Worm (Caenorhabditis elegans): ENCODE data around the gene spe-6.

Gene spe-6

DNA sequence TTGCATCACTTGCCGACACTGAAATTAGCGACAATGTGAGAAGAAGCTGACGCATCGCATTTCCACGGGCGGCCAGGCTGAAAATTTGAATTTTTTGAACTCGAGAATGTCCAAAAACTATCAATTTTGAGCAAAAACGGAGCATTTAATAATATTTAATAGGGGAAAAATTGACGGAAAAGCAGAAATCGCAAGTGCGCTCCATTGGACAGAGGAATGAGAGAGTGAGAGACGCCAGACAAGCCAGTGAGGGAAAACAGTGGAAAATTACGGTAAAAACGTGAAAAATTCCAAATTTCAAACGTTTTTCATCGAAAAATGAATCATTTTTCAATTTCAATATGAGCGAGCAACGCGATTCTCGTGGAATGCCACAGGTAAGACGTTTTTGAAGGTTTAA, at the start of gene spe-6, which contains the start of gene Y66D12A.21:
TSS of gene spe-6 (plus strand) at position 276 of the 400 bp plus-strand sequence.
TSS of gene Y66D12A.21 (minus strand) at position 90 of the 400 bp plus-strand sequence.
- TF ChIP-seq flt-1 (GFP tag; IDR thresholded peaks at IDR 0.05): no peak
- no peak for TF ChIP-seq klf-2 (GFP tag; conservative IDR thresholded peaks at IDR 0.05)
- TF ChIP-seq cog-1 (tag; optimal IDR thresholded peaks at IDR 0.05): no peak
- no peak for TF ChIP-seq T22C8.4 (GFP tag; IDR thresholded peaks at IDR 0.05)
- no peak for TF ChIP-seq ztf-23 (GFP tag; IDR thresholded peaks at IDR 0.05)
- no peak for TF ChIP-seq ztf-29 (GFP tag; IDR thresholded peaks at IDR 0.05)
- TF ChIP-seq med-1 (GFP tag; optimal IDR thresholded peaks at IDR 0.05; ENCODE audit: insufficient read depth): no peak
- TF ChIP-seq ref-1 (GFP tag; conservative IDR thresholded peaks at IDR 0.05): no peak
- no peak for TF ChIP-seq tab-1 (GFP tag; IDR thresholded peaks at IDR 0.05)

DNA sequence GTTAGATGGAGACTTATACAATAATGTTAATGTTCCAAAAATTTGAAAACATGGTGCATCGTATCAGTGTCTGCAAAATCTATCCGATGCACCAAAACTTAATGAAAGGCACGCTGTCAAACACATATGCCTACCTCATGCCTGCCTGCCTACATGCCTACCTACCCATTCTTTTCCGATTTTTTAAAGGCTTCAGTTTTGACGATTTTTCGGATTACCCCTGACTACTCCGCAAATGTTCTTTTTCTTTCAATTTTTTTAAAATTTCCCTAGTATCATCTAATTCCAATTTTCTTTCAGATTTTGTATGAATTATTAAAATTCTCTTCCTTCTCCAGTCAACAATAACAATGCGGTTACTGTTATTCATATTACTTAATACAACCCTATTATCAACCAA, 48.7 kb upstream of the spe-6 start, which contains the start of gene plr-1:
TSS of gene plr-1 (plus strand) at position 301 of the 400 bp plus-strand sequence.
- TF ChIP-seq klf-2 (GFP tag; conservative IDR thresholded peaks at IDR 0.05): no peak
- TF ChIP-seq cog-1 (tag; optimal IDR thresholded peaks at IDR 0.05): no peak
- no peak for TF ChIP-seq tab-1 (GFP tag; IDR thresholded peaks at IDR 0.05)
- no peak for TF ChIP-seq T22C8.4 (GFP tag; IDR thresholded peaks at IDR 0.05)
- no peak for TF ChIP-seq ztf-23 (GFP tag; IDR thresholded peaks at IDR 0.05)
- no peak for TF ChIP-seq flt-1 (GFP tag; IDR thresholded peaks at IDR 0.05)
- TF ChIP-seq ref-1 (GFP tag; conservative IDR thresholded peaks at IDR 0.05): no peak
- TF ChIP-seq med-1 (GFP tag; optimal IDR thresholded peaks at IDR 0.05; ENCODE audit: insufficient read depth): no peak
- no peak for TF ChIP-seq ztf-29 (GFP tag; IDR thresholded peaks at IDR 0.05)

DNA sequence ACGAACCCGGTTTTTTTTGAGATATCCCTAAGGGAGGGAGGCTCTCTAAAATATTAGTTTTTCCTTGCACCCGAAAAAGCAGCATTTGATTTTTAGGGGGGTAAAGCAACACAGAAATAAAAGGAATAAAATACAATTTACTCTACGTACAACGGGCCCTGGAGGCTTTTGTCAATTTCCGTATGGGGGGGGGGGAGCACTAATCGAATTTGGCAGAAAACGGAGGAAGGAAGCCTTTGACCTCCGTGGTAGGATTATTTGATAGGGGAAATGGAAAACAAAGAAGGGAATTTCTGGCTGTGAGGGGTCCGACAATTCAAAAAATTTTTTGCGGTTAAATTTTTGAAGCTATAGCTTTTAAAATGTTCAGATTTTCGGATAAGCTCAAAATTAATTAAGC, 47.4 kb upstream of the spe-6 start:
- TF ChIP-seq T22C8.4 (GFP tag; IDR thresholded peaks at IDR 0.05) (no peak), ref-1 (GFP tag; conservative IDR thresholded peaks at IDR 0.05) (no peak), ztf-23 (GFP tag; IDR thresholded peaks at IDR 0.05) (no peak), cog-1 (tag; optimal IDR thresholded peaks at IDR 0.05) (no peak), flt-1 (GFP tag; IDR thresholded peaks at IDR 0.05) (no peak), ztf-29 (GFP tag; IDR thresholded peaks at IDR 0.05) (no peak)

ce11 chrIII:11459041-11459440, 46.2 kb upstream of the spe-6 start:
- TF ChIP-seq ztf-23 (GFP tag; IDR thresholded peaks at IDR 0.05): no peak

- TF ChIP-seq tab-1 (GFP tag; IDR thresholded peaks at IDR 0.05) (no peak), klf-2 (GFP tag; conservative IDR thresholded peaks at IDR 0.05) (no peak), ref-1 (GFP tag; conservative IDR thresholded peaks at IDR 0.05) (no peak), ztf-29 (GFP tag; IDR thresholded peaks at IDR 0.05) (no peak), T22C8.4 (GFP tag; IDR thresholded peaks at IDR 0.05) (no peak), cog-1 (tag; optimal IDR thresholded peaks at IDR 0.05) (no peak), med-1 (GFP tag; optimal IDR thresholded peaks at IDR 0.05; ENCODE audit: insufficient read depth) (no peak), flt-1 (GFP tag; IDR thresholded peaks at IDR 0.05) (no peak), ztf-23 (GFP tag; IDR thresholded peaks at IDR 0.05) (no peak)
These were observed 45.5 kb upstream of the spe-6 start for ce11 chrIII:11459802-11460201.

DNA sequence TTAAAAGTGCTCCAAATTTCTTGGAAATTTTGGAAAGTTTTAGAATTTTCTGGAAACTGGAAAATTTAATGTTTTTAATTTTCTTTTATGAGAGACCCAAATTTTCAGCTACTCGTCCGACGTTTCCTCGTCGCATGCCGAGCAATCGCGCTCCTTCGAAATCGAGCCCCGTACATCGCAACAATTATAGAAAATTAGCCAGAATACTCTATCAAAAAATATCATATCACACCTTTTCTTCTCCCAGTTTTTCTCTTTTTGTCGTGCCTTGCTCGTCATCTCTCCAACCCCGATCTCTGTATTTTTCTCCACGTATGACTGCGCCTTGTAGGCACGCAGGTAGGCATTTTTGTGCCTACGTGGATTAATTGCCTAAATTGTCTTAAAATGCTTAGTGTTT, 43.0 kb upstream of the spe-6 start:
- no peak for TF ChIP-seq T22C8.4 (GFP tag; IDR thresholded peaks at IDR 0.05)
- TF ChIP-seq klf-2 (GFP tag; conservative IDR thresholded peaks at IDR 0.05): no peak
- no peak for TF ChIP-seq flt-1 (GFP tag; IDR thresholded peaks at IDR 0.05)
- TF ChIP-seq ztf-23 (GFP tag; IDR thresholded peaks at IDR 0.05): no peak
- TF ChIP-seq tab-1 (GFP tag; IDR thresholded peaks at IDR 0.05): no peak
- TF ChIP-seq ref-1 (GFP tag; conservative IDR thresholded peaks at IDR 0.05): no peak
- no peak for TF ChIP-seq ztf-29 (GFP tag; IDR thresholded peaks at IDR 0.05)
- no peak for TF ChIP-seq med-1 (GFP tag; optimal IDR thresholded peaks at IDR 0.05; ENCODE audit: insufficient read depth)
- TF ChIP-seq cog-1 (tag; optimal IDR thresholded peaks at IDR 0.05): no peak

DNA sequence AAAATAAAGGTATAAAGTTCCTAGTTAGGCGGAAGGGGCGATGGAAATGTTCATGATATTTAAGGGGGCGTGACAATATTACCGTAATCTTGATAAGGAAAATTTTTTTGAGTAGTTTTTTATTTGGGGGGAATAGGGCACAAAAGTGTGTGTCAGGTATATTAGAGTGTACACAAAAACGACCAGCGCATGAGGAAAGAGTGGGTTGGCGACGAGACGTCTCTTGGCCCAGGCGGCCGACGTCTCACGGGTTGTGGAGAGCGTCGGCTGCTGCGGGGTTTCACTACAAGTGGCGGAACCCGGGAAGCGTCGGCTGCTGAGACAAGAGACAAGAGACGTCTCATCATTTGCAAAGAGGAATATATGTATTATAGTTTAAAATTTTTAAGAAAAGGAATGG, 41.6 kb upstream of the spe-6 start:
- TF ChIP-seq ztf-29 (GFP tag; IDR thresholded peaks at IDR 0.05) (no peak), tab-1 (GFP tag; IDR thresholded peaks at IDR 0.05) (no peak), klf-2 (GFP tag; conservative IDR thresholded peaks at IDR 0.05) (0 out of 2 replicates have a peak, but pooled peaks have one; percentile 10), flt-1 (GFP tag; IDR thresholded peaks at IDR 0.05) (peak; percentile 44; the same call in 1 of the 2 replicates), T22C8.4 (GFP tag; IDR thresholded peaks at IDR 0.05) (no peak), ztf-23 (GFP tag; IDR thresholded peaks at IDR 0.05) (0 out of 2 replicates have a peak, but pooled peaks have one; percentile 20), cog-1 (tag; optimal IDR thresholded peaks at IDR 0.05) (no peak), ref-1 (GFP tag; conservative IDR thresholded peaks at IDR 0.05) (no peak), med-1 (GFP tag; optimal IDR thresholded peaks at IDR 0.05; ENCODE audit: insufficient read depth) (no peak)

- TF ChIP-seq klf-2 (GFP tag; conservative IDR thresholded peaks at IDR 0.05) (no peak), med-1 (GFP tag; optimal IDR thresholded peaks at IDR 0.05; ENCODE audit: insufficient read depth) (no peak), flt-1 (GFP tag; IDR thresholded peaks at IDR 0.05) (no peak), ztf-29 (GFP tag; IDR thresholded peaks at IDR 0.05) (no peak), tab-1 (GFP tag; IDR thresholded peaks at IDR 0.05) (no peak), ztf-23 (GFP tag; IDR thresholded peaks at IDR 0.05) (no peak), T22C8.4 (GFP tag; IDR thresholded peaks at IDR 0.05) (no peak)
These were observed 39.8 kb upstream of the spe-6 start for ce11 chrIII:11465394-11465948.

- TF ChIP-seq flt-1 (GFP tag; IDR thresholded peaks at IDR 0.05) (no peak), T22C8.4 (GFP tag; IDR thresholded peaks at IDR 0.05) (peak; percentile 77), klf-2 (GFP tag; conservative IDR thresholded peaks at IDR 0.05) (no peak), ztf-23 (GFP tag; IDR thresholded peaks at IDR 0.05) (0 out of 2 replicates have a peak, but pooled peaks have one; percentile 7)
These were observed 38.7 kb upstream of the spe-6 start for ce11 chrIII:11466420-11467188.
